Fruit fly (Drosophila melanogaster) whole organism, prepupa: Measurements from ENCODE around the gene PGRP-SB2.

ENCODE experiments used
- CG10669 ChIP-seq: fragments of 200-800 bp; sonication (Bioruptor generic); optimal IDR thresholded peaks from 3 replicates; lab custom pipeline; 2018; ENCODE audit warnings: missing biosample characterization, mild to moderate bottlenecking, missing genetic modification characterization, moderate library complexity
- CG11294 ChIP-seq: fragments of 200-800 bp; sonication (Bioruptor generic); IDR thresholded peaks from 2 replicates; pipeline ENCODE4 v1.3.6; 2022; ENCODE audit warnings: missing biosample characterization, missing genetic modification characterization
- CG15336 ChIP-seq: fragments of 200-800 bp; sonication (Bioruptor generic); IDR thresholded peaks from 2 replicates; pipeline ENCODE4 v1.3.6; 2022; ENCODE audit warnings: missing biosample characterization, missing genetic modification characterization
- CG1621 ChIP-seq: fragments of 200-800 bp; sonication (Bioruptor generic); optimal IDR thresholded peaks from 3 replicates; lab custom pipeline; 2018; ENCODE audit warnings: missing biosample characterization, mild to moderate bottlenecking, missing genetic modification characterization
- CG31627 ChIP-seq: fragments of 200-800 bp; sonication (Bioruptor generic); optimal IDR thresholded peaks from 3 replicates; lab custom pipeline; 2016; ENCODE audit warnings: missing biosample characterization, missing genetic modification characterization
- CG32006 ChIP-seq: fragments of 200-800 bp; sonication (Bioruptor generic); optimal IDR thresholded peaks from 3 replicates; lab custom pipeline; 2017; ENCODE audit warnings: missing biosample characterization, mild to moderate bottlenecking, missing genetic modification characterization
- CG34406 ChIP-seq: fragments of 200-800 bp; sonication (Bioruptor generic); optimal IDR thresholded peaks from 3 replicates; lab custom pipeline; 2016; ENCODE audit warnings: missing biosample characterization, missing genetic modification characterization
- CG6792 ChIP-seq: fragments of 200-800 bp; sonication (Bioruptor generic); optimal IDR thresholded peaks from 3 replicates; lab custom pipeline; 2016; ENCODE audit warnings: missing biosample characterization, missing genetic modification characterization
- CG6854 ChIP-seq: fragments of 200-800 bp; sonication (Bioruptor generic); optimal IDR thresholded peaks from 2 replicates; lab custom pipeline; 2017; ENCODE audit warnings: missing biosample characterization, mild to moderate bottlenecking, missing genetic modification characterization
- CG8119 ChIP-seq: fragments of 200-800 bp; sonication (Bioruptor generic); IDR thresholded peaks from 3 replicates; pipeline ENCODE4 v1.3.6; 2022; ENCODE audit warnings: missing biosample characterization, missing genetic modification characterization
- CG8632 ChIP-seq: fragments of 200-800 bp; sonication (Bioruptor generic); optimal IDR thresholded peaks from 3 replicates; lab custom pipeline; 2016; ENCODE audit warnings: missing biosample characterization, missing genetic modification characterization
- Eip75B ChIP-seq: fragments of 200-800 bp; sonication (Bioruptor generic); optimal IDR thresholded peaks from 3 replicates; lab custom pipeline; 2016; ENCODE audit warnings: missing biosample characterization, missing genetic modification characterization
- Eip78C ChIP-seq: fragments of 200-800 bp; sonication (Bioruptor generic); peaks from one replicate; lab custom pipeline; 2016; ENCODE audit warnings: missing biosample characterization, missing genetic modification characterization
- Eip93F ChIP-seq: fragments of 200-800 bp; sonication (Bioruptor generic); optimal IDR thresholded peaks from 2 replicates; lab custom pipeline; 2016; ENCODE audit warnings: missing biosample characterization, mild to moderate bottlenecking, missing genetic modification characterization
- Ets21C ChIP-seq: fragments of 200-800 bp; sonication (Bioruptor generic); optimal IDR thresholded peaks from 3 replicates; lab custom pipeline; 2016; ENCODE audit warnings: missing biosample characterization, missing genetic modification characterization
- Gug ChIP-seq: fragments of 200-800 bp; sonication (Bioruptor generic); IDR thresholded peaks from 2 replicates; pipeline ENCODE4 v1.3.6; 2022; ENCODE audit warnings: missing biosample characterization, missing genetic modification characterization
- Hr38 ChIP-seq: sonication (Bioruptor generic); optimal IDR thresholded peaks from 2 replicates; lab custom pipeline; 2016; ENCODE audit warnings: missing biosample characterization, missing genetic modification characterization
- Hr4 ChIP-seq: fragments of 200-800 bp; sonication (Bioruptor generic); optimal IDR thresholded peaks from 3 replicates; lab custom pipeline; 2016; ENCODE audit warnings: missing biosample characterization, missing genetic modification characterization
- Lpt ChIP-seq: fragments of 200-800 bp; sonication (Bioruptor generic); optimal IDR thresholded peaks from 3 replicates; lab custom pipeline; 2016; ENCODE audit warnings: missing biosample characterization, missing genetic modification characterization
- Sox102F ChIP-seq: fragments of 200-800 bp; sonication (Bioruptor generic); optimal IDR thresholded peaks from 2 replicates; lab custom pipeline; 2016; ENCODE audit warnings: missing biosample characterization, mild to moderate bottlenecking, missing genetic modification characterization
- Sox14 ChIP-seq: fragments of 200-800 bp; sonication (Bioruptor generic); optimal IDR thresholded peaks from 3 replicates; lab custom pipeline; 2016; ENCODE audit warnings: missing biosample characterization, missing genetic modification characterization
- Sox15 ChIP-seq: fragments of 200-800 bp; sonication (Bioruptor generic); optimal IDR thresholded peaks from 3 replicates; lab custom pipeline; 2016; ENCODE audit warnings: missing biosample characterization, missing genetic modification characterization
- acj6 ChIP-seq: fragments of 200-800 bp; sonication (Bioruptor generic); optimal IDR thresholded peaks from 3 replicates; lab custom pipeline; 2016; ENCODE audit warnings: missing biosample characterization, missing genetic modification characterization
- cyc ChIP-seq: fragments of 200-800 bp; sonication (Bioruptor generic); optimal IDR thresholded peaks from 3 replicates; lab custom pipeline; 2016; ENCODE audit warnings: missing biosample characterization, missing genetic modification characterization
- dac ChIP-seq: fragments of 200-800 bp; sonication (Bioruptor generic); optimal IDR thresholded peaks from 2 replicates; lab custom pipeline; 2017; ENCODE audit warnings: missing biosample characterization, mild to moderate bottlenecking, missing genetic modification characterization
- eg ChIP-seq: fragments of 200-800 bp; sonication (Bioruptor generic); IDR thresholded peaks from 3 replicates; pipeline ENCODE4 v1.3.6; 2022; ENCODE audit warnings: missing biosample characterization, missing genetic modification characterization
- fd85E ChIP-seq: fragments of 200-800 bp; sonication (Bioruptor generic); optimal IDR thresholded peaks from 3 replicates; lab custom pipeline; 2016; ENCODE audit warnings: missing biosample characterization, missing genetic modification characterization
- fkh ChIP-seq: fragments of 200-800 bp; sonication (Bioruptor generic); optimal IDR thresholded peaks from 3 replicates; lab custom pipeline; 2017; ENCODE audit warnings: missing biosample characterization, mild to moderate bottlenecking, missing genetic modification characterization, moderate library complexity
- lz ChIP-seq: fragments of 200-800 bp; sonication (Bioruptor generic); optimal IDR thresholded peaks from 3 replicates; lab custom pipeline; 2016; ENCODE audit warnings: missing biosample characterization, missing genetic modification characterization
- net ChIP-seq: fragments of 200-800 bp; sonication (Bioruptor generic); optimal IDR thresholded peaks from 3 replicates; lab custom pipeline; 2016; ENCODE audit warnings: missing biosample characterization, missing genetic modification characterization
- pdm3 ChIP-seq: fragments of 200-800 bp; sonication (Bioruptor generic); optimal IDR thresholded peaks from 3 replicates; lab custom pipeline; 2016; ENCODE audit warnings: missing biosample characterization, missing genetic modification characterization
- salr ChIP-seq, 2 experiments: fragments of 200-800 bp; sonication (Bioruptor generic); optimal IDR thresholded peaks; 3 replicates each; lab custom pipeline; 2016 to 2018; ENCODE audit warnings: missing biosample characterization in 2 of 2, missing genetic modification characterization in 2 of 2, mild to moderate bottlenecking in 1 of 2
- spab ChIP-seq: fragments of 200-800 bp; sonication (Bioruptor generic); optimal IDR thresholded peaks from 2 replicates; lab custom pipeline; 2017; ENCODE audit warnings: missing biosample characterization, mild to moderate bottlenecking, missing genetic modification characterization, missing genetic modification reagents
- ss ChIP-seq, 2 experiments: fragments of 200-800 bp; sonication (Bioruptor generic); optimal IDR thresholded peaks; 2 replicates in 1 of 2; 3 replicates in 1 of 2; lab custom pipeline; 2017 to 2018; ENCODE audit warnings: mild to moderate bottlenecking in 2 of 2, missing biosample characterization in 2 of 2, missing genetic modification characterization in 2 of 2, moderate library complexity in 1 of 2
- svp ChIP-seq: fragments of 200-800 bp; sonication (Bioruptor generic); peaks from one replicate; lab custom pipeline; 2016; ENCODE audit warnings: missing biosample characterization, missing genetic modification characterization
- vri ChIP-seq: fragments of 200-800 bp; sonication (Bioruptor generic); optimal IDR thresholded peaks from 3 replicates; lab custom pipeline; 2016; ENCODE audit warnings: missing biosample characterization, mild to moderate bottlenecking, missing genetic modification characterization

The PGRP-SB2 gene

DNA sequence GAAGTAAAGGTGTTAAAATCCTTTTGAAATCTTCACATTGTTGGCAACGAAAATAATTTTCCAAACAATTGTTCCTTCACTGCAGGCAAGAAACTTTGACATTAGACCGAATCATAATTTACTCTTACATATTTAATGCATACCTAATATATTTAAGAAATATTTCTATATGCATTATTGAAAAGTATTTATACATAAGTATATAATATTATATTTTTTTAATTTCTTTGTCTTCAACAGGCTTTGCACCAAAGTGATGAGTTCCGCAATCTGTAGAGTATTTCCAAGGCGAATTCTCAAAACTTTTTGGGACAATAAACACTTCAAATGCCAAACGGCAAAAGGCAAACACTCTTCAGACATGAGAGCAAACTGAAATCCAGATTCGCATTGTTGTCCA lies 29.3 kb upstream of the PGRP-SB2 start (continued):
- peak; percentile 5 for TF ChIP-seq pdm3
- no peak for TF ChIP-seq CG10669 (GFP tag; lab: Kevin White, UChicago)
- TF ChIP-seq CG11294 (GFP tag; lab: Robert Waterston, UW), result no peak
- TF ChIP-seq svp (GFP tag; lab: Kevin White, UChicago), result no peak
- no peak for TF ChIP-seq CG6854
- no peak for TF ChIP-seq cyc (GFP tag; lab: Kevin White, UChicago)
- TF ChIP-seq Hr4 (GFP tag; lab: Kevin White, UChicago), result no peak
- peak; percentile 47 for TF ChIP-seq CG34406
- TF ChIP-seq Eip93F (GFP tag; lab: Kevin White, UChicago), result no peak
- peak; percentile 18 for TF ChIP-seq Sox102F (GFP tag; lab: Kevin White, UChicago)
- TF ChIP-seq Sox15 (GFP tag; lab: Kevin White, UChicago), result no peak
- TF ChIP-seq Hr38 (GFP tag; lab: Kevin White, UChicago), result no peak
- TF ChIP-seq Eip75B, result no peak
- no peak for TF ChIP-seq net (GFP tag; lab: Kevin White, UChicago)
- TF ChIP-seq ss (GFP tag; optimal IDR thresholded peaks at IDR 0.05; lab: Kevin White, UChicago), result no peak
- no peak for TF ChIP-seq Ets21C
- TF ChIP-seq Lpt, result no peak
- no peak for TF ChIP-seq dac (GFP tag; lab: Kevin White, UChicago)
- TF ChIP-seq Gug, result no peak

DNA sequence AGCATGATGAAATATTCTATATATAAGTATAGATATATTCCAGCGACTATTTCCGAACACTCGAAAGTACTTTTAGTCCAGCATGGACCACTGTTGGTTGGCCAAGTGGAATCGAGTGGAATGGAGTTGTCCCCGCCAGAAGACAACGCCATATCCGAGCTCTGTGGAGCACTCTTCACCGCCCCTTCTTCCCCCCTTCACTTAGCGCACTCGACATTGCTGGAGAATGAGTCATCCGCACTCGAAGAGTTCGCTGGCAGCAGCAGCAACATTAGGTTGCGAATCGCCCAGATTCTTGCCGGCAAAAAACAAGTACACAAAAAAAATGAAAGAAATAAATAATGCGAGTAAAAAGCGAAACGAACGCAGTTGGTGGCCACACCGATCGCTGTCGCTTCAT lies 28.3 kb upstream of the PGRP-SB2 start:
- TF ChIP-seq CG15336 (GFP tag; lab: Robert Waterston, UW), result 0 out of 2 replicates have a peak, but pooled peaks have one; percentile 23
- no peak for TF ChIP-seq fd85E (GFP tag; lab: Kevin White, UChicago)
- peak; percentile 3 for TF ChIP-seq CG32006 (GFP tag; lab: Kevin White, UChicago)
- TF ChIP-seq cyc (GFP tag; lab: Kevin White, UChicago), result no peak
- no peak for TF ChIP-seq fkh (GFP tag; lab: Kevin White, UChicago)
- no peak for TF ChIP-seq CG31627 (GFP tag; lab: Kevin White, UChicago)
- 0 out of 3 replicates have a peak, but pooled peaks have one; percentile 19 for TF ChIP-seq eg (GFP tag; lab: Robert Waterston, UW)

DNA sequence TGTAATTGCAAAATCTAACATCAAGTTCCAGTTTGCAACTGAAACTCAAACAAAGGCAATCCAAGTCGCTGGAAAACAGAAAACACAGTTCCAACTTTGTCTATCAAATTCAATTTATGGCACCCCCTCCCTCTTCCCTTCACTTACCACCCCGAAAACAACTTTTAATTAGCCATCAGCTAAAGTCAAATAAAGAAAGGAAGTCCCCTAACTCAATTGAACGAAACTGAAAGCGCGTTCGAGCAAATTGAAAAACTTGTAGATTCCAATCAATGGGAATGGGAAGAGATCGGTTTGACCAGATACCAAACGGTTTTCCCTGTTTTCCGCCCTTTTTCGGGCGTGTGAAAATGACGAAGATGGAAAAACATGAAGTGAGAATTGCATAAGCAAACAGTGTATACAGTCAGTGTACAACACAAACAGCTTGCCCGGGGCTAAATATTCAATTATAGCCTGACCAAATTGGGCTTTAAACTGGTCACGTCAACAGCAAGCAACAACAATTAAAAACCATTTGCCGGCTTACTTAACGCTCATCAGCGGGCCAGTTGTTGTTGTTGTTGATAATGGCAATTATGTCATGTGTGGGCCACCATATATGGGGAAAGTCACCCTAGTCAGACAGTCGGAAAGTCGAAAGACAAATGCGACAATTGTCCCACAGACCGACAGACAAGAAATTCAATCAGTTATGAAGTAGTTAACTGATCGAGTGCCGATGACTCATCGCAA lies 26.9 kb upstream of the PGRP-SB2 start:
- TF ChIP-seq CG8632 (no peak), fkh (GFP tag; lab: Kevin White, UChicago) (peak; percentile 60), CG6792 (GFP tag; lab: Kevin White, UChicago) (no peak), CG32006 (GFP tag; lab: Kevin White, UChicago) (no peak), CG8119 (GFP tag; lab: Robert Waterston, UW) (no peak), Sox14 (GFP tag; lab: Kevin White, UChicago) (no peak), vri (GFP tag; lab: Kevin White, UChicago) (peak; percentile 54), salr (GFP tag; optimal IDR thresholded peaks at IDR 0.05; lab: Kevin White, UChicago) (no peak), CG15336 (GFP tag; lab: Robert Waterston, UW) (no peak), acj6 (GFP tag; lab: Kevin White, UChicago) (no peak)

DNA sequence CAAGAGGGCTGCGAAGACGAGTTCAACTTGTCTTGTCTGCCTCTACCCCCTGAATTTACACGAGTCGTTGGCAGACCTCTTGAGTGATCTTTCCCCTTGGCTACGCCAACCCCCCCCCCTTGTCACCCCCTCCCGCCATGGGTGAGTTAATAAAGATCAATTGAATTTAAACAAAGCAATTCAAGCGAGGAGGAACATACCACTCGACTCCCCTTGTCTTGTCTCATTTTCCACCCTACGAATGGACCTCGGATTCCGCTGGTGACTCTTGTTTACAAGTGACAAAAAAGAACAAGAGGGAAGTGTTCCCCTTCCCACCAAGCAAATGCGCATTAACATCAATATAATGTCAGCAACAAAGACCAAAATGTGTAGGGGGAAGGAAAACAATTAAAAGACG lies 23.5 kb upstream of the PGRP-SB2 start:
- peak; percentile 25 for TF ChIP-seq fkh (GFP tag; lab: Kevin White, UChicago)
- TF ChIP-seq dac (GFP tag; lab: Kevin White, UChicago), result no peak
- TF ChIP-seq spab (GFP tag; lab: Kevin White, UChicago), result no peak

DNA sequence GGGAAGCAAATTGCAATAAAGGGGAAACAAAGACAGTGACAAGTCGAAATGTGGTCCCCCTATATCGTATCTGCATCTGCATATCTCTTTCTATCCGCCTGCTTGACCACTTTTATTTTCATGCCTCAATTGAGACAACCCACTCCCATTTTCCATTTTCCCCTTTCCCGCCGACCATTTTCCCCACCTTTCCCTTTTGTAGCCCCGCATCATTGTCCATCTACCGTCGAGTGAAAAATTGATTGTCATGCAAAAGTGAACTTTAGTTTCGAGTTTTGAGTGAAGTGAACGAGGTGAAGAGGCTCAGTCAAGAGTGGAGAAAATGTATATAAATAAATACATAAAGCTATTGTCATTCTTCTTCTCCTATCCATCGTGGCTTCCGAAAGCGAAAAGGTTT lies 22.1 kb upstream of the PGRP-SB2 start:
- TF ChIP-seq Eip78C (GFP tag; lab: Kevin White, UChicago) (peak; percentile 40), lz (no peak), CG1621 (no peak)
- TF ChIP-seq, all 60 proteins: peak for 1
